Fruit fly (Drosophila melanogaster) whole organism, wandering third instar larva: Measurements from ENCODE around the gene Usp32.

Experiments
- CG9705 ChIP-seq: fragments of 200-800 bp; sonication (Bioruptor generic); optimal IDR thresholded peaks from 2 replicates; lab custom pipeline; 2018; ENCODE audit warnings: missing biosample characterization, mild to moderate bottlenecking, missing genetic modification characterization
- CrebA ChIP-seq: fragments of 200-800 bp; sonication (Bioruptor generic); optimal IDR thresholded peaks from 2 replicates; lab custom pipeline; 2016; ENCODE audit warnings: missing biosample characterization, mild to moderate bottlenecking, missing genetic modification characterization, borderline replicate concordance
- Dfd ChIP-seq: fragments of >200 bp; optimal IDR thresholded peaks from 2 replicates; lab custom pipeline; 2017; ENCODE audit warnings: missing biosample characterization, missing genetic modification characterization
- Dif ChIP-seq: fragments of 200-275, 200-300 bp; sonication (Bioruptor generic); optimal IDR thresholded peaks from 2 replicates; lab custom pipeline; 2018; ENCODE audit warnings: missing biosample characterization, missing genetic modification characterization; ENCODE audit not compliant: partially characterized antibody
- HLH106 ChIP-seq: fragments of 200-800 bp; optimal IDR thresholded peaks from 3 replicates; lab custom pipeline; 2019; ENCODE audit warnings: missing biosample characterization, mild to moderate bottlenecking, missing genetic modification characterization, moderate library complexity
- Hr83 ChIP-seq: fragments of 200-300 bp; sonication (Bioruptor generic); optimal IDR thresholded peaks from 2 replicates; lab custom pipeline; 2016; ENCODE audit warnings: missing biosample characterization, mild to moderate bottlenecking, missing genetic modification characterization, moderate library complexity; ENCODE audit not compliant: poor library complexity, severe bottlenecking
- OdsH ChIP-seq: fragments of 200-800 bp; sonication (Bioruptor generic); optimal IDR thresholded peaks from 2 replicates; lab custom pipeline; 2016; ENCODE audit warnings: missing biosample characterization, mild to moderate bottlenecking, missing genetic modification characterization
- dl ChIP-seq, 2 experiments: fragments of 175-275, 200-275 bp in 1 of 2; fragments of 200-275 bp in 1 of 2; sonication (Bioruptor generic); optimal IDR thresholded peaks; lab custom pipeline; 2018; ENCODE audit warnings: mild to moderate bottlenecking in 2 of 2, missing biosample characterization in 2 of 2, missing genetic modification characterization in 2 of 2, moderate library complexity in 2 of 2; ENCODE audit not compliant: partially characterized antibody in 2 of 2, insufficient read depth in 1 of 2
- ey ChIP-seq: fragments of 200-800 bp; sonication (Bioruptor generic); optimal IDR thresholded peaks from 2 replicates; lab custom pipeline; 2016; ENCODE audit warnings: missing biosample characterization, missing genetic modification characterization
- fru ChIP-seq: fragments of 200-800 bp; sonication (Bioruptor generic); optimal IDR thresholded peaks from 3 replicates; lab custom pipeline; 2016; ENCODE audit warnings: missing biosample characterization, mild to moderate bottlenecking, missing genetic modification characterization
- lola ChIP-seq: fragments of >200 bp; optimal IDR thresholded peaks from 2 replicates; lab custom pipeline; 2017; ENCODE audit warnings: missing biosample characterization, missing genetic modification characterization
- pan ChIP-seq: fragments of >200 bp; optimal IDR thresholded peaks from 2 replicates; lab custom pipeline; 2017
- psq ChIP-seq: fragments of 200-800 bp; sonication (Bioruptor generic); optimal IDR thresholded peaks from 3 replicates; lab custom pipeline; 2017; ENCODE audit warnings: missing biosample characterization, mild to moderate bottlenecking, missing genetic modification characterization, moderate library complexity
- tai ChIP-seq: sonication (Bioruptor generic); optimal IDR thresholded peaks from 2 replicates; lab custom pipeline; 2016; ENCODE audit warnings: missing biosample characterization, missing genetic modification characterization

- no peak for TF ChIP-seq pan (lab: Kevin White, UChicago)
- TF ChIP-seq tai (GFP tag; lab: Kevin White, UChicago): no peak
- TF ChIP-seq dl (GFP tag; optimal IDR thresholded peaks at IDR 0.05; lab: Kevin White, UChicago; ENCODE audit: insufficient read depth in 1 of 2, partially characterized antibody in 2 of 2): no peak
- peak; percentile 42 for TF ChIP-seq CG9705 (GFP tag; lab: Kevin White, UChicago)
- TF ChIP-seq Dfd: no peak
- TF ChIP-seq psq (GFP tag; lab: Kevin White, UChicago): peak; percentile 23
- peak; percentile 84 for TF ChIP-seq fru (GFP tag; lab: Kevin White, UChicago)
- peak; percentile 44 for TF ChIP-seq Hr83 (GFP tag; lab: Kevin White, UChicago)
- peak; percentile 70 for TF ChIP-seq ey (GFP tag; lab: Kevin White, UChicago)
- peak; percentile 45 for TF ChIP-seq OdsH (GFP tag; lab: Kevin White, UChicago)
- no peak for TF ChIP-seq lola
- TF ChIP-seq HLH106 (tag; lab: Kevin White, UChicago): peak; percentile 58
- no peak for TF ChIP-seq Dif (GFP tag; lab: Kevin White, UChicago)
- TF ChIP-seq CrebA: no peak
These were observed 57.6 kb downstream of the Usp32 start, which contains the start of the genes CG8004 and RhoGDI for dm6 chr3L:19928435-19929011.
